Worm (Caenorhabditis elegans) whole organism, mixed stage, embryonic: ENCODE measurements around the gene nhr-36.

Experiments
- bed-3 ChIP-seq: fragments of 200-800 bp; sonication (Bioruptor generic); optimal IDR thresholded peaks from 3 replicates; lab custom pipeline; 2018; ENCODE audit warnings: mild to moderate bottlenecking, missing genetic modification characterization, moderate library complexity, missing compliant biosample characterization
- elt-1 ChIP-seq: sonication (generic microtip); optimal IDR thresholded peaks from 2 replicates; lab custom pipeline; 2017; ENCODE audit warnings: missing genetic modification characterization, mild to moderate bottlenecking, missing compliant biosample characterization, antibody characterized with exemption, moderate library complexity, borderline replicate concordance; ENCODE audit not compliant: insufficient read depth
- ham-2 ChIP-seq: fragments of 200-800 bp; sonication (Bioruptor generic); optimal IDR thresholded peaks from 2 replicates; lab custom pipeline; 2018; ENCODE audit warnings: mild to moderate bottlenecking, missing genetic modification characterization, missing compliant biosample characterization
- lin-13 ChIP-seq: fragments of 150-350 bp; optimal IDR thresholded peaks from 2 replicates; lab custom pipeline; 2014; ENCODE audit warnings: missing biosample characterization, missing genetic modification characterization
- lsy-2 ChIP-seq: fragments of 150-350 bp; optimal IDR thresholded peaks from 2 replicates; lab custom pipeline; 2014; ENCODE audit warnings: missing biosample characterization, missing genetic modification characterization
- nhr-12 ChIP-seq: fragments of 150-350 bp; optimal IDR thresholded peaks from 2 replicates; lab custom pipeline; 2014; ENCODE audit warnings: missing biosample characterization, missing genetic modification characterization
- nhr-28 ChIP-seq: fragments of 150-350 bp; optimal IDR thresholded peaks from 2 replicates; lab custom pipeline; 2014; ENCODE audit warnings: missing biosample characterization, missing genetic modification characterization
- snpc-4 ChIP-seq: fragments of 150-350 bp; optimal IDR thresholded peaks from 2 replicates; lab custom pipeline; 2014; ENCODE audit warnings: missing biosample characterization, missing genetic modification characterization
- unc-120 ChIP-seq: sonication (generic microtip); optimal IDR thresholded peaks from 2 replicates; lab custom pipeline; 2017; ENCODE audit warnings: missing genetic modification characterization, missing compliant biosample characterization; ENCODE audit not compliant: poor library complexity, severe bottlenecking
- unc-39 ChIP-seq: fragments of 150-350 bp; optimal IDR thresholded peaks from 2 replicates; lab custom pipeline; 2014; ENCODE audit warnings: missing biosample characterization, missing genetic modification characterization
- ztf-11 ChIP-seq: fragments of 150-350 bp; optimal IDR thresholded peaks from 2 replicates; lab custom pipeline; 2014; ENCODE audit warnings: missing biosample characterization, missing genetic modification characterization

- TF ChIP-seq nhr-28 (tag; lab: Kevin White, UChicago) (no peak), ztf-11 (tag; lab: Kevin White, UChicago) (no peak), lin-13 (tag; lab: Kevin White, UChicago) (no peak), snpc-4 (tag; lab: Kevin White, UChicago) (no peak), nhr-12 (tag; lab: Kevin White, UChicago) (no peak), bed-3 (GFP tag; lab: Kevin White, UChicago) (no peak), lsy-2 (tag; lab: Kevin White, UChicago) (no peak), elt-1 (tag; lab: Kevin White, UChicago) (no peak), unc-120 (tag; lab: Kevin White, UChicago) (no peak), unc-39 (tag; lab: Kevin White, UChicago) (no peak), ham-2 (no peak)
Observed at ce11 chrV:9232296-9232695, 29.1 kb downstream of the nhr-36 start, which contains the start of gene F07C3.3.
